Worm (Caenorhabditis elegans) whole organism, L2 larva: ENCODE data around the gene rha-2.

Experiments used
- C34F6.9 ChIP-seq: fragments of 150-350 bp; optimal IDR thresholded peaks from 2 replicates; lab custom pipeline; 2014; ENCODE audit warnings: missing biosample characterization, missing genetic modification characterization
- F13H6.1 ChIP-seq: sonication (generic microtip); optimal IDR thresholded peaks from 2 replicates; lab custom pipeline; 2016; ENCODE audit warnings: missing genetic modification characterization, missing compliant biosample characterization
- R02D3.7 ChIP-seq: fragments of 150-350 bp; optimal IDR thresholded peaks from 2 replicates; lab custom pipeline; 2014; ENCODE audit warnings: missing biosample characterization, missing genetic modification characterization
- Y55F3AM.14 ChIP-seq: fragments of 200-800 bp; sonication (Bioruptor generic); optimal IDR thresholded peaks from 2 replicates; lab custom pipeline; 2018; ENCODE audit warnings: mild to moderate bottlenecking, missing genetic modification characterization, missing compliant biosample characterization
- alr-1 ChIP-seq: fragments of 150-350 bp; optimal IDR thresholded peaks from 2 replicates; lab custom pipeline; 2014; ENCODE audit warnings: missing biosample characterization, missing genetic modification characterization
- aly-2 ChIP-seq: fragments of 150-350 bp; optimal IDR thresholded peaks from 2 replicates; lab custom pipeline; 2014; ENCODE audit warnings: missing biosample characterization, missing genetic modification characterization
- ama-1 ChIP-seq: fragments of 150-350 bp; optimal IDR thresholded peaks from 2 replicates; lab custom pipeline; 2018; ENCODE audit warnings: inconsistent platforms
- ceh-82 ChIP-seq: fragments of 150-350 bp; optimal IDR thresholded peaks from 2 replicates; lab custom pipeline; 2014; ENCODE audit warnings: missing biosample characterization, missing genetic modification characterization
- crh-2 ChIP-seq: sonication (generic microtip); optimal IDR thresholded peaks from 2 replicates; lab custom pipeline; 2017; ENCODE audit warnings: missing biosample characterization, missing genetic modification characterization
- egl-27 ChIP-seq: sonication (generic microtip); optimal IDR thresholded peaks from 3 replicates; lab custom pipeline; 2017; ENCODE audit warnings: missing biosample characterization, missing genetic modification reagents, missing genetic modification characterization
- elt-3 ChIP-seq: sonication (generic microtip); optimal IDR thresholded peaks from 2 replicates; lab custom pipeline; 2017; ENCODE audit warnings: missing biosample characterization, missing genetic modification characterization
- fos-1 ChIP-seq: fragments of 150-350 bp; optimal IDR thresholded peaks from 2 replicates; lab custom pipeline; 2014; ENCODE audit warnings: missing biosample characterization, missing genetic modification characterization
- gmeb-1 ChIP-seq: fragments of 150-350 bp; optimal IDR thresholded peaks from 2 replicates; lab custom pipeline; 2014; ENCODE audit warnings: missing biosample characterization, missing genetic modification characterization
- lin-11 ChIP-seq: fragments of 150-350 bp; sonication (generic microtip); optimal IDR thresholded peaks from 2 replicates; lab custom pipeline; 2014; ENCODE audit warnings: missing biosample characterization, missing genetic modification characterization, inconsistent platforms, mixed read lengths
- lin-13 ChIP-seq: fragments of 150-350 bp; optimal IDR thresholded peaks from 2 replicates; lab custom pipeline; 2014; ENCODE audit warnings: missing biosample characterization, missing genetic modification reagents, missing genetic modification characterization
- lsy-2 ChIP-seq, 2 experiments: fragments of 150-350 bp in 1 of 2; sonication (generic microtip) in 1 of 2; optimal IDR thresholded peaks; 2 replicates each; lab custom pipeline; 2014 to 2017; ENCODE audit warnings: missing biosample characterization in 2 of 2, missing genetic modification characterization in 2 of 2
- mab-5 ChIP-seq: fragments of 150-350 bp; optimal IDR thresholded peaks from 2 replicates; lab custom pipeline; 2014; ENCODE audit warnings: missing biosample characterization, missing genetic modification characterization
- mdl-1 ChIP-seq, 2 experiments: fragments of 150-350 bp in 1 of 2; sonication (generic microtip) in 1 of 2; optimal IDR thresholded peaks; 2 replicates each; lab custom pipeline; 2017; ENCODE audit warnings: missing biosample characterization in 2 of 2, missing genetic modification characterization in 2 of 2
- nhr-10 ChIP-seq: sonication (generic microtip); optimal IDR thresholded peaks from 2 replicates; lab custom pipeline; 2017; ENCODE audit warnings: missing biosample characterization, missing genetic modification characterization
- nhr-11 ChIP-seq: fragments of 150-350 bp; optimal IDR thresholded peaks from 2 replicates; lab custom pipeline; 2014; ENCODE audit warnings: missing biosample characterization, missing genetic modification characterization
- nhr-129 ChIP-seq: fragments of 150-350 bp; optimal IDR thresholded peaks from 2 replicates; lab custom pipeline; 2014; ENCODE audit warnings: missing biosample characterization, missing genetic modification characterization
- nhr-21 ChIP-seq: fragments of 150-350 bp; optimal IDR thresholded peaks from 2 replicates; lab custom pipeline; 2014; ENCODE audit warnings: missing biosample characterization, missing genetic modification characterization
- nhr-23 ChIP-seq: fragments of 150-350 bp; optimal IDR thresholded peaks from 2 replicates; lab custom pipeline; 2014; ENCODE audit warnings: missing biosample characterization, missing genetic modification reagents, missing genetic modification characterization
- nhr-237 ChIP-seq: fragments of 150-350 bp; optimal IDR thresholded peaks from 2 replicates; lab custom pipeline; 2014; ENCODE audit warnings: missing biosample characterization, missing genetic modification characterization
- nhr-25 ChIP-seq: fragments of 150-350 bp; sonication (generic microtip); optimal IDR thresholded peaks from 3 replicates; lab custom pipeline; 2014; ENCODE audit warnings: missing biosample characterization, missing genetic modification characterization
- nhr-6 ChIP-seq: fragments of 150-350 bp; optimal IDR thresholded peaks from 2 replicates; lab custom pipeline; 2014; ENCODE audit warnings: missing biosample characterization, missing genetic modification characterization
- nhr-77 ChIP-seq: fragments of 150-350 bp; optimal IDR thresholded peaks from 2 replicates; lab custom pipeline; 2014; ENCODE audit warnings: missing biosample characterization, missing genetic modification characterization
- peb-1 ChIP-seq: fragments of 150-350 bp; optimal IDR thresholded peaks from 2 replicates; lab custom pipeline; 2014; ENCODE audit warnings: missing biosample characterization, missing genetic modification characterization
- sem-4 ChIP-seq: fragments of 150-350 bp; optimal IDR thresholded peaks from 2 replicates; lab custom pipeline; 2014; ENCODE audit warnings: missing biosample characterization, missing genetic modification reagents, missing genetic modification characterization
- skn-1 ChIP-seq: sonication (generic microtip); optimal IDR thresholded peaks from 2 replicates; lab custom pipeline; 2017; ENCODE audit warnings: missing biosample characterization, missing genetic modification characterization
- sma-3 ChIP-seq: sonication (generic microtip); optimal IDR thresholded peaks from 2 replicates; lab custom pipeline; 2016; ENCODE audit warnings: missing genetic modification reagents, missing genetic modification characterization, missing compliant biosample characterization
- sma-9 ChIP-seq, 2 experiments: fragments of 150-350 bp in 1 of 2; sonication (generic microtip) in 1 of 2; optimal IDR thresholded peaks; 2 replicates each; lab custom pipeline; 2014 to 2016; ENCODE audit warnings: missing genetic modification characterization in 2 of 2, mild to moderate bottlenecking in 1 of 2, missing biosample characterization in 1 of 2, missing compliant biosample characterization in 1 of 2, missing genetic modification reagents in 1 of 2, moderate library complexity in 1 of 2
- unc-39 ChIP-seq: fragments of 150-350 bp; optimal IDR thresholded peaks from 2 replicates; lab custom pipeline; 2014; ENCODE audit warnings: missing biosample characterization, missing genetic modification characterization
- unc-55 ChIP-seq: fragments of 150-350 bp; sonication (generic microtip); optimal IDR thresholded peaks from 3 replicates; lab custom pipeline; 2014; ENCODE audit warnings: missing biosample characterization, missing genetic modification reagents, missing genetic modification characterization
- unc-62 ChIP-seq: fragments of 150-350 bp; optimal IDR thresholded peaks from 2 replicates; lab custom pipeline; 2014; ENCODE audit warnings: missing biosample characterization, missing genetic modification reagents, missing genetic modification characterization
- zag-1 ChIP-seq: fragments of 150-350 bp; optimal IDR thresholded peaks from 2 replicates; lab custom pipeline; 2014; ENCODE audit warnings: missing biosample characterization, missing genetic modification characterization
- ztf-1 ChIP-seq: fragments of 200-800 bp; sonication (Bioruptor generic); conservative IDR thresholded peaks from 2 replicates; pipeline ENCODE4 v1.3.6; 2022; ENCODE audit warnings: missing genetic modification characterization, missing compliant biosample characterization
- ztf-11 ChIP-seq: sonication (generic microtip); optimal IDR thresholded peaks from 2 replicates; lab custom pipeline; 2017; ENCODE audit warnings: missing biosample characterization, missing genetic modification characterization
- ztf-4 ChIP-seq: fragments of 150-350 bp; optimal IDR thresholded peaks from 2 replicates; lab custom pipeline; 2014; ENCODE audit warnings: missing biosample characterization, missing genetic modification characterization

rha-2 gene

ce11 chrIII:8628405-8628982 lies 14.1 kb upstream of the rha-2 start, which contains the start of the genes polk-1 and gpr-1:
TSS of gene polk-1 (minus strand) at chrIII:8628590.
TSS of gene gpr-1 (plus strand) at chrIII:8628932.
- TF ChIP-seq nhr-10 (tag; lab: Kevin White, UChicago) (no peak), crh-2 (tag; lab: Kevin White, UChicago) (no peak), nhr-6 (no peak), Y55F3AM.14 (GFP tag; lab: Kevin White, UChicago) (no peak), gmeb-1 (tag; lab: Kevin White, UChicago) (peak; percentile 67), nhr-23 (no peak), skn-1 (tag; lab: Kevin White, UChicago) (no peak), nhr-25 (tag; lab: Kevin White, UChicago) (no peak), R02D3.7 (tag; lab: Kevin White, UChicago) (no peak), zag-1 (tag; lab: Kevin White, UChicago) (no peak), ztf-1 (no peak), aly-2 (tag; lab: Kevin White, UChicago) (no peak), ztf-4 (tag; lab: Kevin White, UChicago) (no peak), unc-55 (GFP tag; lab: Kevin White, UChicago) (no peak), lsy-2 (tag; optimal IDR thresholded peaks at IDR 0.05; lab: Kevin White, UChicago) (peak in 1 of 2 experiments; percentile 50), sem-4 (tag; lab: Kevin White, UChicago) (no peak), egl-27 (no peak), ztf-11 (no peak), nhr-237 (tag; lab: Kevin White, UChicago) (no peak), nhr-129 (peak; percentile 26), mdl-1 (tag; optimal IDR thresholded peaks at IDR 0.05; lab: Kevin White, UChicago) (no peak), lin-13 (GFP tag; lab: Kevin White, UChicago) (peak; percentile 72), nhr-11 (no peak), nhr-77 (no peak), C34F6.9 (tag; lab: Kevin White, UChicago) (peak; percentile 27), unc-39 (tag; lab: Kevin White, UChicago) (no peak)

ce11 chrIII:8625125-8625524 lies 10.8 kb upstream of the rha-2 start:
- TF ChIP-seq nhr-21 (tag; lab: Kevin White, UChicago) (no peak), nhr-11 (no peak), unc-39 (tag; lab: Kevin White, UChicago) (no peak), sma-3 (GFP tag; lab: Kevin White, UChicago) (no peak), zag-1 (tag; lab: Kevin White, UChicago) (no peak), unc-62 (GFP tag; lab: Kevin White, UChicago) (no peak), nhr-10 (tag; lab: Kevin White, UChicago) (no peak), R02D3.7 (tag; lab: Kevin White, UChicago) (no peak), elt-3 (tag; lab: Kevin White, UChicago) (no peak), sma-9 (GFP tag; optimal IDR thresholded peaks at IDR 0.05; lab: Kevin White, UChicago) (no peak), sma-9 (tag; optimal IDR thresholded peaks at IDR 0.05; lab: Kevin White, UChicago) (no peak), sem-4 (tag; lab: Kevin White, UChicago) (no peak), nhr-23 (no peak), nhr-129 (no peak), mdl-1 (tag; optimal IDR thresholded peaks at IDR 0.05; lab: Kevin White, UChicago) (no peak)

DNA sequence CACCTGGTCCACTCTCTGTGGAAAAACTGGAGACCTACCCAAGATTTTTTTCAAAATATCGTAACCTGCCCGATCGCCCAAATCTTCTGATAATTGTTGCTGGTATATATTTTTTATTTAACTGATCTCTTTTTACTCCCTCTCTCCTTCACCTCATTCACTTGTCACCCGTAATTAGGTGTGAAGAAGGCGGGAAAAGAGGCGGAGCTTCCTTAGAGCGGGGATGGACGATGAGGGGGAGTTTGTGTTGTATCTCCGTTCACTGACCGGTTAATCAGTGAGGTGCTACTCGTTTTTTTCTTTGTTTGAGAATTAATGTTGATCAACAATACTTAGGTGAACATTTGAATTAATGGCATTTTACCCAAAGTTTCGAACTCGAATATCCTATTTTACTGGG lies 8.1 kb upstream of the rha-2 start, which contains the start of gene ceh-16:
Gene ceh-16, plus strand, starts transcription at position 301 of the 400 bp plus-strand sequence.
- TF ChIP-seq nhr-11 = no peak
- no peak for TF ChIP-seq nhr-21 (tag; lab: Kevin White, UChicago)
- TF ChIP-seq sma-3 (GFP tag; lab: Kevin White, UChicago) = no peak
- TF ChIP-seq zag-1 (tag; lab: Kevin White, UChicago) = no peak
- no peak for TF ChIP-seq Y55F3AM.14 (GFP tag; lab: Kevin White, UChicago)
- TF ChIP-seq skn-1 (tag; lab: Kevin White, UChicago) = no peak
- TF ChIP-seq alr-1 = no peak
- TF ChIP-seq nhr-23 = no peak
- TF ChIP-seq nhr-129 = no peak
- no peak for TF ChIP-seq F13H6.1
- no peak for TF ChIP-seq lin-11 (tag; lab: Kevin White, UChicago)
- no peak for TF ChIP-seq unc-55 (GFP tag; lab: Kevin White, UChicago)
- no peak for TF ChIP-seq ama-1
- no peak for TF ChIP-seq ceh-82 (tag; lab: Kevin White, UChicago)
- TF ChIP-seq peb-1 (tag; lab: Kevin White, UChicago) = no peak
- no peak for TF ChIP-seq fos-1 (tag; lab: Kevin White, UChicago)
- no peak for TF ChIP-seq mab-5
